Fruit fly (Drosophila melanogaster): ENCODE measurements around the gene CG32024.

DNA sequence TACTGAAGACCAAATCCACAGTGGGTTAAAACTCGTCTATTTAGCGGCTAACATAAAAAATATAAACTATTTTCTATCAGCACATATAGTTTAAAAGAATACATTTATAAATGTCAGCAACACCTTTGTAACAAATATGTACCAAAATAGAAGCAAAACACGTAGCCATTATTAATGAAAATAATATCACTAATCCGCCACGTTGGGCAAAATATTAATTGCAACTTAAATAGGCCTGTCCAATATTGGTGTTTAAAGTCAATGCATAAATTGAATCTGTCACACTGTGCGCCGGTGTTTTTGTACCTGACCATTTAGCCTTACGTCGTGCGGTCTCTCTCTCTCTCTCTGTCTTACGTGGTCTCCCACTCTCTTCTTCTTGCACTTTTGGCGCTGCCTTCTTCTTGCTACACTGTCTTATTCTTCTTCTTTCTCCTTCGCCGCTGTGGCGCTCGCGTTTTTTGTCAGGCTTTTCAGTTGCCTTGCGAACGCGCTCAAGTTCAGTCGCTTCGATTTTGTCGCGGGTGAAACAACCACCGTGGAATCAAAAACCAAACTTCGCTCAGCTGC lies 41.3 kb upstream of the CG32024 start:
- TF ChIP-seq Mio (GFP tag; optimal IDR thresholded peaks at IDR 0.05) (peak; percentile 84), fru (GFP tag; optimal IDR thresholded peaks at IDR 0.05) (peak; percentile 98), Myc (optimal IDR thresholded peaks at IDR 0.05) (no peak)
